Worm (Caenorhabditis elegans) whole organism, L4 larva: ENCODE measurements around the gene F54C9.3.

ENCODE experiments used
- D1046.2 ChIP-seq: fragments of 200-800 bp; sonication (Bioruptor generic); IDR thresholded peaks from 2 replicates; pipeline ENCODE4 v1.3.6; 2022; ENCODE audit warnings: missing genetic modification characterization, missing compliant biosample characterization
- F37D6.2 ChIP-seq: sonication (generic microtip); optimal IDR thresholded peaks from 2 replicates; lab custom pipeline; 2016; ENCODE audit warnings: mild to moderate bottlenecking, missing genetic modification characterization, missing compliant biosample characterization
- T20F7.1 ChIP-seq: fragments of 200-800 bp; sonication (Bioruptor generic); optimal IDR thresholded peaks from 2 replicates; lab custom pipeline; 2018; ENCODE audit warnings: mild to moderate bottlenecking, missing genetic modification characterization, missing compliant biosample characterization
- T26A8.4 ChIP-seq: fragments of 200-800 bp; sonication (Bioruptor generic); IDR thresholded peaks from 2 replicates; pipeline ENCODE4 v1.3.6; 2022; ENCODE audit warnings: missing genetic modification characterization, missing compliant biosample characterization
- Y48G9A.11 ChIP-seq: fragments of 200-800 bp; sonication (Bioruptor generic); IDR thresholded peaks from 2 replicates; pipeline ENCODE4 v1.3.6; 2022; ENCODE audit warnings: missing genetic modification reagents, missing genetic modification characterization, missing compliant biosample characterization
- aha-1 ChIP-seq: fragments of 150-350 bp; peaks from one replicate; lab custom pipeline; 2014; ENCODE audit warnings: missing biosample characterization, missing genetic modification characterization
- ama-1 ChIP-seq: fragments of 150-350 bp; optimal IDR thresholded peaks from 2 replicates; lab custom pipeline; 2014; ENCODE audit warnings: inconsistent platforms, mixed read lengths
- arid-1 ChIP-seq: fragments of 200-800 bp; sonication (Bioruptor generic); conservative IDR thresholded peaks from 2 replicates; pipeline ENCODE4 v1.3.6; 2022; ENCODE audit warnings: missing genetic modification reagents, missing genetic modification characterization, missing compliant biosample characterization
- ceh-28 ChIP-seq: fragments of 150-350 bp; optimal IDR thresholded peaks from 2 replicates; lab custom pipeline; 2014; ENCODE audit warnings: missing biosample characterization, missing genetic modification reagents, missing genetic modification characterization
- ceh-44 ChIP-seq: fragments of 200-800 bp; sonication (Bioruptor generic); IDR thresholded peaks from 2 replicates; pipeline ENCODE4 v1.3.6; 2022; ENCODE audit warnings: missing genetic modification reagents, missing genetic modification characterization, missing compliant biosample characterization
- daf-19 ChIP-seq: fragments of 200-800 bp; sonication (Bioruptor generic); conservative IDR thresholded peaks from 2 replicates; pipeline ENCODE4 v1.3.6; 2022; ENCODE audit warnings: missing genetic modification characterization, missing compliant biosample characterization
- dmd-8 ChIP-seq: fragments of 200-800 bp; sonication (Bioruptor generic); IDR thresholded peaks from 2 replicates; pipeline ENCODE4 v1.3.6; 2022; ENCODE audit warnings: missing genetic modification characterization, missing compliant biosample characterization
- dpl-1 ChIP-seq: fragments of 150-350 bp; optimal IDR thresholded peaks from 2 replicates; lab custom pipeline; 2014; ENCODE audit warnings: missing biosample characterization, missing genetic modification reagents, missing genetic modification characterization
- dve-1 ChIP-seq: sonication (generic microtip); optimal IDR thresholded peaks from 2 replicates; lab custom pipeline; 2017; ENCODE audit warnings: antibody characterized with exemption, mild to moderate bottlenecking, missing genetic modification characterization, missing compliant biosample characterization; ENCODE audit not compliant: insufficient read depth
- fkh-10 ChIP-seq: fragments of 150-350 bp; optimal IDR thresholded peaks from 2 replicates; lab custom pipeline; 2014; ENCODE audit warnings: missing biosample characterization, missing genetic modification reagents, missing genetic modification characterization
- hmg-1.1 ChIP-seq: fragments of 200-800 bp; sonication (Bioruptor generic); IDR thresholded peaks from 2 replicates; pipeline ENCODE4 v1.3.6; 2022; ENCODE audit warnings: missing genetic modification reagents, missing genetic modification characterization, missing compliant biosample characterization
- lin-38 ChIP-seq: fragments of 200-800 bp; sonication (Bioruptor generic); IDR thresholded peaks from 2 replicates; pipeline ENCODE4 v1.3.6; 2022; ENCODE audit warnings: missing genetic modification reagents, missing genetic modification characterization, missing compliant biosample characterization
- lir-3 ChIP-seq: sonication (generic microtip); optimal IDR thresholded peaks from 2 replicates; lab custom pipeline; 2016; ENCODE audit warnings: mild to moderate bottlenecking, missing genetic modification characterization, missing compliant biosample characterization
- mdt-29 ChIP-seq: fragments of 200-800 bp; sonication (Bioruptor generic); IDR thresholded peaks from 2 replicates; pipeline ENCODE4 v1.3.6; 2022; ENCODE audit warnings: missing genetic modification reagents, missing genetic modification characterization, missing compliant biosample characterization
- mxl-2 ChIP-seq: fragments of 200-800 bp; sonication (Bioruptor generic); conservative IDR thresholded peaks from 2 replicates; pipeline ENCODE4 v1.3.6; 2022; ENCODE audit warnings: missing genetic modification reagents, missing genetic modification characterization, missing compliant biosample characterization
- nhr-102 ChIP-seq: sonication (generic microtip); optimal IDR thresholded peaks from 2 replicates; lab custom pipeline; 2016; ENCODE audit warnings: mild to moderate bottlenecking, missing genetic modification characterization, moderate library complexity, missing compliant biosample characterization
- nhr-11 ChIP-seq: fragments of 150-350 bp; optimal IDR thresholded peaks from 2 replicates; lab custom pipeline; 2014; ENCODE audit warnings: missing biosample characterization, missing genetic modification characterization
- nhr-48 ChIP-seq: sonication (generic microtip); optimal IDR thresholded peaks from 2 replicates; lab custom pipeline; 2016; ENCODE audit warnings: mild to moderate bottlenecking, missing genetic modification characterization, missing compliant biosample characterization
- nhr-77 ChIP-seq: fragments of 150-350 bp; optimal IDR thresholded peaks from 2 replicates; lab custom pipeline; 2014; ENCODE audit warnings: missing biosample characterization, missing genetic modification characterization
- set-16 ChIP-seq: fragments of 200-800 bp; sonication (Bioruptor generic); IDR thresholded peaks from 2 replicates; pipeline ENCODE4 v1.3.6; 2022; ENCODE audit warnings: missing genetic modification reagents, missing genetic modification characterization, missing compliant biosample characterization
- skn-1 ChIP-seq: fragments of 150-350 bp; optimal IDR thresholded peaks from 2 replicates; lab custom pipeline; 2014; ENCODE audit warnings: missing biosample characterization, missing genetic modification characterization
- snpc-1.2 ChIP-seq: fragments of 200-800 bp; sonication (Bioruptor generic); IDR thresholded peaks from 2 replicates; pipeline ENCODE4 v1.3.6; 2022; ENCODE audit warnings: missing genetic modification reagents, missing genetic modification characterization, missing compliant biosample characterization
- spr-3 ChIP-seq: fragments of 200-800 bp; sonication (Bioruptor generic); optimal IDR thresholded peaks from 2 replicates; lab custom pipeline; 2018; ENCODE audit warnings: mild to moderate bottlenecking, missing genetic modification characterization, missing compliant biosample characterization
- tra-1 ChIP-seq: fragments of 200-800 bp; sonication (Bioruptor generic); IDR thresholded peaks from 2 replicates; pipeline ENCODE4 v1.3.6; 2022; ENCODE audit warnings: missing genetic modification reagents, missing genetic modification characterization, missing compliant biosample characterization
- unc-39 ChIP-seq: sonication (generic microtip); optimal IDR thresholded peaks from 2 replicates; lab custom pipeline; 2017; ENCODE audit warnings: missing biosample characterization, missing genetic modification characterization
- unc-62 ChIP-seq, 3 experiments: fragments of 150-350 bp in 1 of 3; sonication (generic microtip); optimal IDR thresholded peaks in 2 of 3; peaks in 1 of 3; 1 replicate in 1 of 3; 2 replicates in 2 of 3; lab custom pipeline; 2014 to 2017; ENCODE audit warnings: missing biosample characterization in 3 of 3, missing genetic modification characterization in 3 of 3, missing genetic modification reagents in 3 of 3, missing genotype in 1 of 3
- zip-11 ChIP-seq: fragments of 200-800 bp; sonication (Bioruptor generic); IDR thresholded peaks from 2 replicates; pipeline ENCODE4 v1.3.6; 2022; ENCODE audit warnings: missing genetic modification characterization, missing compliant biosample characterization
- ztf-7 ChIP-seq: fragments of 150-350 bp; optimal IDR thresholded peaks from 2 replicates; lab custom pipeline; 2014; ENCODE audit warnings: missing biosample characterization, missing genetic modification characterization

F54C9.3 gene

ce11 chrII:8602337-8602944 is 35.8 kb upstream of the F54C9.3 start, which contains the start of the genes cpf-1 and rpl-26 (continued):
- TF ChIP-seq arid-1 (GFP tag; lab: Robert Waterston, UW) = no peak
- TF ChIP-seq nhr-11 (tag; lab: Kevin White, UChicago) = peak; percentile 23
- 0 out of 2 replicates have a peak, but pooled peaks have one; percentile 11 for TF ChIP-seq T26A8.4 (GFP tag; lab: Robert Waterston, UW)
- TF ChIP-seq Y48G9A.11 (GFP tag; lab: Robert Waterston, UW) = no peak
- TF ChIP-seq tra-1 = no peak
- TF ChIP-seq ceh-28 (tag; lab: Kevin White, UChicago) = no peak
- no peak for TF ChIP-seq ceh-44 (GFP tag; lab: Robert Waterston, UW)
- peak; percentile 24 for TF ChIP-seq fkh-10
- TF ChIP-seq hmg-1.1 (GFP tag; lab: Robert Waterston, UW) = 0 out of 2 replicates have a peak, but pooled peaks have one; percentile 21
- TF ChIP-seq dmd-8 (GFP tag; lab: Robert Waterston, UW) = no peak
- TF ChIP-seq unc-39 = no peak
- peak; percentile 70 for TF ChIP-seq dpl-1 (GFP tag; lab: Kevin White, UChicago)
- TF ChIP-seq F37D6.2 (tag; lab: Kevin White, UChicago) = no peak

- TF ChIP-seq dve-1 (tag; lab: Kevin White, UChicago) (no peak), aha-1 (tag; lab: Kevin White, UChicago) (peak; percentile 30)
Observed at ce11 chrII:8600165-8600564, 33.5 kb upstream of the F54C9.3 start, which contains the start of gene pigg-1. Gene pigg-1, minus strand, starts transcription at chrII:8600265.

ce11 chrII:8599214-8599613 is 32.6 kb upstream of the F54C9.3 start, which contains the start of gene F28C6.5:
Gene F28C6.5, plus strand, starts transcription at chrII:8599514.
- TF ChIP-seq nhr-48 (tag; lab: Kevin White, UChicago) (no peak), snpc-1.2 (no peak), daf-19 (GFP tag; lab: Robert Waterston, UW) (no peak), lir-3 (tag; lab: Kevin White, UChicago) (no peak), ztf-7 (tag; lab: Kevin White, UChicago) (no peak), aha-1 (tag; lab: Kevin White, UChicago) (no peak), T20F7.1 (GFP tag; lab: Kevin White, UChicago) (no peak), zip-11 (no peak), set-16 (no peak), spr-3 (GFP tag; lab: Kevin White, UChicago) (no peak), mxl-2 (GFP tag; lab: Robert Waterston, UW) (no peak), D1046.2 (GFP tag; lab: Robert Waterston, UW) (no peak), skn-1 (tag; lab: Kevin White, UChicago) (no peak), mdt-29 (no peak), nhr-102 (no peak), ama-1 (lab: Kevin White, UChicago) (no peak)

DNA sequence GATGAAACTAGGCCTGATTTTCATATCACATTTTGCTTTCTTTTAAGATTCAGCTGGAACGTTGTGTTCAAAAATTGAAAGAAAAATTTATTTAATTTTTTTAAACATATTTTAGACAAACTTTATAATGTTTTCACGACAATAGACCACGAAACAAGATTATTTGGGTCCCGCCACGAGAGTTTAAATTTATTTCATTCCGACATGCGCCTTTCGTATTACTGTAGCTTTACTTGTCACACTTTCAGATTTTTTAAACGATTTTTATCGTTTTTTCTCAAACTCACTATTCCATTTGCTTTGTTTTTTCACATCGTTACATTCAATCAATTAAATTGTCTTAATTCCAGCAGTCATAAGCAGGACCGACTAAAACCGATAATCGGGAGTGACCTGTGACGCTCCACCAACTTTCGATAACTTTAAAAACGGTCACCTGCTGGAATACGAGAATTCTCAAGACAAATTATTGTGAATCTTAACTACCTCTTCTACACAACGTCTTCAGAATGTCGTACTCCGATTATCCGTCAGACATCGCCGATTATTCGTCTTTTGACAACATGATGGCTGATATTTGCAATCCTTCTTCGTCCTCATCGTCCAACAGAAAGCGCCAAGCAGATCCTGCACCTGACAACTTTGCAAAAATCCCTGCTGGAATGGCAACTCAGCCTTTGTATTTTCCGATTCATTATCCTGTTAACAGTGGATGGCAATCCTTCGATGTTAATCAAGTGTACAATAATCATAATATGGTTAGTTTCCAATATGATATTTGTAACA is 27.4 kb upstream of the F54C9.3 start, which contains the start of gene aptf-3:
aptf-3 (plus strand) TSS at position 351 of the 786 bp plus-strand sequence.
- TF ChIP-seq nhr-77 (no peak), unc-62 (GFP tag; optimal IDR thresholded peaks at IDR 0.05 in 1 of 2; lab: Kevin White, UChicago) (peak in 1 of 2 experiments; percentile 94), unc-62 (tag; optimal IDR thresholded peaks at IDR 0.05; lab: Kevin White, UChicago) (no peak), lin-38 (GFP tag; lab: Robert Waterston, UW) (no peak)
- TF ChIP-seq, all 104 proteins: peak for 1
